Worm (Caenorhabditis elegans) whole organism, L4/young adult: Measurements from ENCODE around the gene B0294.3.

ENCODE experiments used
- W03F9.2 ChIP-seq: fragments of 150-350 bp; optimal IDR thresholded peaks from 2 replicates; lab custom pipeline; 2014; ENCODE audit warnings: missing biosample characterization, missing genetic modification characterization
- dao-5 ChIP-seq: sonication (generic microtip); optimal IDR thresholded peaks from 2 replicates; lab custom pipeline; 2016; ENCODE audit warnings: missing genotype, missing genetic modification characterization, moderate library complexity, missing compliant biosample characterization
- him-1 ChIP-seq: sonication (generic microtip); optimal IDR thresholded peaks from 2 replicates; lab custom pipeline; 2016; ENCODE audit warnings: missing genotype, missing genetic modification reagents, missing genetic modification characterization, missing compliant biosample characterization

B0294.3 gene

ce11 chrX:1890817-1891216, 1.2 kb upstream of the B0294.3 start:
- TF ChIP-seq dao-5 (no peak), him-1 (tag; lab: Kevin White, UChicago) (no peak), W03F9.2 (tag; lab: Kevin White, UChicago) (no peak)

- TF ChIP-seq dao-5 (no peak), him-1 (tag; lab: Kevin White, UChicago) (no peak), W03F9.2 (tag; lab: Kevin White, UChicago) (no peak)
Measured at ce11 chrX:1897243-1897642, 5.3 kb downstream of the B0294.3 start, which contains the start of gene B0294.1. TSS of gene B0294.1 (minus strand) at chrX:1897343.

DNA sequence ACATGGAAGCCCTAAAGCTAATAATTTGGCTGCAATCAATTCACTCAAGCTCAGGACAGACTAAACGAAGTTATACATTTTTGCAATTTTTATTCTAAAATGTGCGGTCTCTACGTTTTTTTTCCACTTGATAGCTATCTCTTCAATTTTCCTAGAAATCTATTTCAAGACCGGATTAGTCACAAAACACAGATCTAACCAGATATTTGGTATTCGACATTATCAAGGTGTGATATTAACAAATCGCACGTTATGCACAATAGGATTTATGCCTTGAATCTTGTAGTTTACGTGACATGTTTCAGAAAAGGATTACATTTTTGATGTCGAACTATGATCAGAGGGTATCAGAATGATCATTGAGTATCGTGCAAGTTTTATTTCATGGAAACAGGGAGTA, 9.5 kb downstream of the B0294.3 start:
- TF ChIP-seq him-1 (tag; lab: Kevin White, UChicago): no peak
- no peak for TF ChIP-seq W03F9.2 (tag; lab: Kevin White, UChicago)
- TF ChIP-seq dao-5: no peak

ce11 chrX:1907009-1907408, 15.0 kb downstream of the B0294.3 start:
- no peak for TF ChIP-seq W03F9.2 (tag; lab: Kevin White, UChicago)

DNA sequence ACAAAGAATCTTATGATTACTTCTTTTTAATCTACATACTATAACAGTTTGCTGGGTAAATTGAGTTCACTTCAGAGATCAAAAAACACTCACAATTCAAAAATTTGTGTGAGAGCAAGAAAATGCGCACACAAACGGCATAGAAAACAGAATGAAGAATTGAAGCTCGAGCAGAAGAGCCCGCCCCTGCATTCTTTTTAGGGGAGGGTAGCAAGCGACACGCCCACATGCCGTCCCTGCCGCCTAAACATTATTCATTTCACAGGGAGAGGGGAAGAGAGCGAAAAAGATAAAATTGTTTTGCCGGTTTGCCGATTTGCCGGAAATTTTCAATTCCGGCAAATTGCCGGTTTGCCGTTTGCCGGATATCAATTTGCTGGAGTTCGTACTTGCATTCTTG, 17.4 kb downstream of the B0294.3 start:
- no peak for TF ChIP-seq dao-5
- TF ChIP-seq him-1 (tag; lab: Kevin White, UChicago): peak; percentile 69
- TF ChIP-seq W03F9.2 (tag; lab: Kevin White, UChicago): peak; percentile 15

DNA sequence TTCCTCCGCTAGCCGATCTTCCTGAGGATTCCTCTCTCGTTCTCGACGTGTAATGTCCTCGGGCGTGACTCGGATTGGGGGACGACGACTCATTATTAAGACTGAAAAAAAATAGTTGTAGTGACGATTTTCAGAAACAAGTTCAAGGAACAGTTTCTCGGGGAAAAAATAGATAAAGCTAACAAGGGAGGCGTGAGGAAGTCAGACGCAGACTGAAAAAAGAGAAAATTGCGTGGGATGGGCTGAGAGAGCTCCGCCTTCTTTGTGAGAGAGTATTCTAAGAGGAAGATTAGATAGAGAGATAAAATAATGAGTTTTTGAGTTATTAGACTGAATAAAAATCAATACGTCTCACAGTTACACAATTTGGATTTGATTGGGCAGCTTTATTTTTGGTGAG, 21.3 kb downstream of the B0294.3 start, which contains the start of gene ZC53.1:
Gene ZC53.1 (minus strand): TSS at position 101 of the 400 bp plus-strand sequence.
- no peak for TF ChIP-seq him-1 (tag; lab: Kevin White, UChicago)
- TF ChIP-seq dao-5: no peak
- TF ChIP-seq W03F9.2 (tag; lab: Kevin White, UChicago): no peak

ce11 chrX:1915022-1915421, 23.0 kb downstream of the B0294.3 start, which contains the start of gene rgs-9:
TSS of gene rgs-9 (plus strand) at chrX:1915258.
- TF ChIP-seq him-1 (tag; lab: Kevin White, UChicago): no peak
- no peak for TF ChIP-seq W03F9.2 (tag; lab: Kevin White, UChicago)
- TF ChIP-seq dao-5: no peak

DNA sequence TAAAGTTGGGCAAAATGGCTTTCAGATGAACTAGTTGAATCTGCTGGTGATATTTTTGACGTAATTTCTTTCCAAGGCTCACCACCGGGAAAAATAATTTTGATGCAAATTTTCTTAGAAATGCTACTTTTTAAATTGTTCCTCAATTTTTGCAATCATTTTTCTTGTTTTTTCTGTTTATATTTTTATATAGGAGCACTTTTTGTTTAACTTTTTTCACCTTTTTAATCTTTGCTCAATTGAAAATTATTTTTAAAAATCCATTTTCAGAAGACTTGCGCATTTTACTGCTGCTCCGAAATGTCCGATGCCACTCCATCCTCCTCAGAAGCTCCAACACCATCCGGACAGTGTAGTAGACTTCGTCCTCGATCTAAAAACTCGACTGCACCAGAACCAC, 25.2 kb downstream of the B0294.3 start, which contains the start of gene dot-1.5:
Gene dot-1.5 (plus strand): TSS at position 301 of the 400 bp plus-strand sequence.
- TF ChIP-seq him-1 (tag; lab: Kevin White, UChicago) (no peak), W03F9.2 (tag; lab: Kevin White, UChicago) (no peak), dao-5 (no peak)

DNA sequence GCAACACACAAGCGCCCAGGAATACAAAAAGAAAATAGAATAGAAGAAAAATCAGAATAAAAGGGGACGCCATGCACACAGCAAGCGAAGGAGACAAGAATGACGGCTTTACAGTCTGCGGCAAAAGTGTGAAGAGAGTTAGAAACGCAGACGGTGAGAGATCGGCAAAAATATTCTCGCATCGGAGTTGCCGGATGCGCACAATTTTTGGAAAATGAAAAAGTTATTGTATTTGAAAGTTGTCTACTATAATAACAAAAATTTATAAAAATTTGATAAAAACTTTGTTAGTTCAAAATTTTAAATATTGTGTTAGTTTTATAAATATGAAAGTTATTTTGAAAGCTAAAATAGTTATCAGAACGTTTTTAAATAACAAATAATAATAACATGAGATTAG, 30.3 kb downstream of the B0294.3 start, which contains the start of gene ZC53.22:
Gene ZC53.22 (minus strand): TSS at position 101 of the 400 bp plus-strand sequence.
- no peak for TF ChIP-seq dao-5
- TF ChIP-seq W03F9.2 (tag; lab: Kevin White, UChicago): no peak
- no peak for TF ChIP-seq him-1 (tag; lab: Kevin White, UChicago)

- TF ChIP-seq him-1 (tag; lab: Kevin White, UChicago): no peak
Measured at ce11 chrX:1924138-1924537, 32.2 kb downstream of the B0294.3 start, which contains the start of gene ZC53.2. TSS of gene ZC53.2 (minus strand) at chrX:1924238.

DNA sequence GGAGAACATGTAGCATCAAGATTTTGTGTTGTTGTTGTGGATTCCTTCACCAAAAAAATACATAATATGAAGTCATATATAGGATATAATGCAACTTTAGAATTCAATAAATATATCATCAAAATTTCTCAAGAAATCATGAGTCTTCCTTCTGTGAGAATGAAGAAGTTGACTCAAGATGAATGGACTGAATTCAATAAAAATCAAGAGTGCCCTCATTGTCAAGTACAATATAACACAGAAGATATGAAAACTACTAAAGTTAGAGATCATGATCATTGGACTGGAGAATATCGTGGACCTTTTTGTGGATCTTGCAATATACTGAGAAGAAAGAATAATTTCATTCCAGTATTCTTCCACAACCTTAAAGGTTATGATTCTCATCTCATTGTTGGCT, 43.5 kb downstream of the B0294.3 start:
- TF ChIP-seq W03F9.2 (tag; lab: Kevin White, UChicago) (no peak), dao-5 (no peak), him-1 (tag; lab: Kevin White, UChicago) (no peak)

DNA sequence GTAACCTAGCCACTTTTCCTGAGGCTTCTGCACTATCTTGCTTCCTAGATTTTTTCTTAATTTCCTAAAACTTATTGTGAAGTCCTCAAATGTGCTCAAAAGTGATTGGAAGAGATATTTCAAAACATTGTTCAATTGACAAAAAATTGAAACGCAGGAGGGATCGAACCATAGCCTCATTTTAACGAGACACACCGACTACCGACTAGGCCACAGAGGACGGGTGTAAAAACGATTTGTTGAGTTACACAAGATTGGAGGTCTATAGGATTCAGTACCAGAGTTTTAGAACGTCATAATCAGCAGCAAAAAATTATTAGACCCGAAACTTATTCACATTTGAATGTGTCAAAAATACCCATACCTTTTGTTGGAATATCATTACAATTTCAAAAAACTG, 47.3 kb downstream of the B0294.3 start:
- TF ChIP-seq him-1 (tag; lab: Kevin White, UChicago) (no peak), dao-5 (no peak), W03F9.2 (tag; lab: Kevin White, UChicago) (no peak)

DNA sequence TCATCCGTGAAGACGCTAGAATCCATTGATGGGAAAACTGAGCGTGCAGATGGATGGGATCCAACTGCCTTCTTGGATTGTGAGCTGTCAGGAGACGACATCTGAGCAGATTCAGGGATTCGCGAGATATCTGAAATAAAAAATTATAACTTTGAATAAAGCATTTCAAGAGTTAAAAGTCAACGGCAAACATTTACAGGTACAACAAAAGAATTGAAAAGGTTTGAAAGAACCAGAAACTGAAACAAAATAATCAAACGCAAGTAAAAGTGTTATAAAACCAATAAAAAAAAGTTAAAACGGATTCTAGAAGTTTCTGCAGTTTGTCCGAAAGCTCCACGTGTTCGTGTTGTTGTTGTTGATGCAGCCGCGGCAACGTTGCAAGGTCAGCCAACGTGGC, 47.9 kb downstream of the B0294.3 start, which contains the start of gene Y59E1A.4:
Gene Y59E1A.4 (minus strand): TSS at position 101 of the 400 bp plus-strand sequence.
- TF ChIP-seq dao-5 (no peak), him-1 (tag; lab: Kevin White, UChicago) (no peak), W03F9.2 (tag; lab: Kevin White, UChicago) (no peak)
